Worm (Caenorhabditis elegans) whole organism, L4 larva: ENCODE measurements around the gene T12A7.10.

Experiments
- ceh-28 ChIP-seq: fragments of 150-350 bp; optimal IDR thresholded peaks from 2 replicates; lab custom pipeline; 2014; ENCODE audit warnings: missing biosample characterization, missing genetic modification reagents, missing genetic modification characterization
- ztf-7 ChIP-seq: fragments of 150-350 bp; optimal IDR thresholded peaks from 2 replicates; lab custom pipeline; 2014; ENCODE audit warnings: missing biosample characterization, missing genetic modification characterization

- TF ChIP-seq ztf-7 (tag; lab: Kevin White, UChicago) (no peak), ceh-28 (no peak)
Observed at ce11 chrIV:11771064-11771463, 16.2 kb upstream of the T12A7.10 start.
